Worm (Caenorhabditis elegans) whole organism, young adult: ENCODE measurements around the gene str-102.
A peak's percentile ranks its signal among the peaks of the same experiment; 100 is the strongest.

Experiments used
- B0261.1 ChIP-seq: sonication (generic microtip); optimal IDR thresholded peaks from 2 replicates; lab custom pipeline; 2016; ENCODE audit warnings: mild to moderate bottlenecking, missing genetic modification characterization, moderate library complexity, missing compliant biosample characterization
- B0336.3 ChIP-seq: fragments of 200-800 bp; sonication (Bioruptor generic); IDR thresholded peaks from 2 replicates; pipeline ENCODE4 v1.3.6; 2022; ENCODE audit warnings: missing genetic modification characterization, missing compliant biosample characterization
- C17E4.6 ChIP-seq: fragments of 200-800 bp; sonication (Bioruptor generic); IDR thresholded peaks from 2 replicates; pipeline ENCODE4 v1.3.6; 2022; ENCODE audit warnings: missing genetic modification reagents, missing genetic modification characterization, missing compliant biosample characterization
- D2030.7 ChIP-seq: fragments of 200-800 bp; sonication (Bioruptor generic); IDR thresholded peaks from 2 replicates; pipeline ENCODE4 v1.3.6; 2022; ENCODE audit warnings: missing genetic modification reagents, missing genetic modification characterization, missing compliant biosample characterization
- F10E7.11 ChIP-seq: sonication (generic microtip); optimal IDR thresholded peaks from 2 replicates; lab custom pipeline; 2017; ENCODE audit warnings: mild to moderate bottlenecking, missing genetic modification characterization, moderate library complexity, missing compliant biosample characterization
- F39B2.1 ChIP-seq: fragments of 200-800 bp; sonication (Bioruptor generic); IDR thresholded peaks from 2 replicates; pipeline ENCODE4 v1.3.6; 2022; ENCODE audit warnings: missing genetic modification reagents, missing genetic modification characterization, missing compliant biosample characterization
- F49E8.2 ChIP-seq: sonication (generic microtip); optimal IDR thresholded peaks from 3 replicates; lab custom pipeline; 2017; ENCODE audit warnings: missing genetic modification characterization, mild to moderate bottlenecking, missing compliant biosample characterization, antibody characterized with exemption, moderate library complexity; ENCODE audit not compliant: insufficient read depth
- Y53F4B.3 ChIP-seq: fragments of 200-800 bp; sonication (Bioruptor generic); IDR thresholded peaks from 2 replicates; pipeline ENCODE4 v1.3.6; 2022; ENCODE audit warnings: missing genetic modification reagents, missing genetic modification characterization, missing compliant biosample characterization
- Y53G8AR.9 ChIP-seq: fragments of 200-800 bp; sonication (Bioruptor generic); conservative IDR thresholded peaks from 2 replicates; pipeline ENCODE4 v1.3.6; 2022; ENCODE audit warnings: missing genetic modification reagents, missing genetic modification characterization, missing compliant biosample characterization
- Y79H2A.3 ChIP-seq: fragments of 200-800 bp; sonication (Bioruptor generic); conservative IDR thresholded peaks from 2 replicates; pipeline ENCODE4 v1.3.6; 2022; ENCODE audit warnings: missing genetic modification reagents, missing genetic modification characterization, missing compliant biosample characterization
- Y95B8A.8 ChIP-seq: fragments of 200-800 bp; sonication (Bioruptor generic); IDR thresholded peaks from 2 replicates; pipeline ENCODE4 v1.3.6; 2022; ENCODE audit warnings: missing genetic modification reagents, missing genetic modification characterization, missing compliant biosample characterization
- ama-1 ChIP-seq, 3 experiments: fragments of 150-350 bp in 1 of 3; sonication (generic microtip) in 2 of 3; optimal IDR thresholded peaks; 2 replicates each; lab custom pipeline; 2014 to 2018; ENCODE audit warnings: missing biosample characterization in 2 of 3, missing genetic modification characterization in 2 of 3, missing genetic modification reagents in 2 of 3
- aptf-2 ChIP-seq: fragments of 200-800 bp; sonication (Bioruptor generic); conservative IDR thresholded peaks from 2 replicates; pipeline ENCODE4 v1.3.6; 2022; ENCODE audit warnings: missing genetic modification reagents, missing genetic modification characterization, missing compliant biosample characterization
- athp-1 ChIP-seq: sonication (generic microtip); optimal IDR thresholded peaks from 2 replicates; lab custom pipeline; 2017; ENCODE audit warnings: mild to moderate bottlenecking, missing genetic modification characterization, missing compliant biosample characterization
- attf-6 ChIP-seq: fragments of 200-800 bp; sonication (Bioruptor generic); IDR thresholded peaks from 2 replicates; pipeline ENCODE4 v1.3.6; 2022; ENCODE audit warnings: missing genetic modification reagents, missing genetic modification characterization, missing compliant biosample characterization
- ccch-3 ChIP-seq: fragments of 200-800 bp; sonication (Bioruptor generic); optimal IDR thresholded peaks from 2 replicates; lab custom pipeline; 2018; ENCODE audit warnings: mild to moderate bottlenecking, missing genetic modification characterization, missing compliant biosample characterization
- cebp-2 ChIP-seq: fragments of 200-800 bp; sonication (Bioruptor generic); IDR thresholded peaks from 2 replicates; pipeline ENCODE4 v1.3.6; 2022; ENCODE audit warnings: missing genetic modification characterization, missing compliant biosample characterization
- dox-1 ChIP-seq: fragments of 200-800 bp; sonication (Bioruptor generic); IDR thresholded peaks from 2 replicates; pipeline ENCODE4 v1.3.6; 2022; ENCODE audit warnings: missing genetic modification reagents, missing genetic modification characterization, missing compliant biosample characterization
- dpff-1 ChIP-seq: sonication (generic microtip); optimal IDR thresholded peaks from 2 replicates; lab custom pipeline; 2017; ENCODE audit warnings: mild to moderate bottlenecking, missing genetic modification characterization, missing compliant biosample characterization
- dpl-1 ChIP-seq: fragments of 150-350 bp; optimal IDR thresholded peaks from 2 replicates; lab custom pipeline; 2014; ENCODE audit warnings: missing biosample characterization, missing genetic modification reagents, missing genetic modification characterization
- egl-18 ChIP-seq: fragments of 200-800 bp; sonication (Bioruptor generic); IDR thresholded peaks from 2 replicates; pipeline ENCODE4 v1.3.6; 2022; ENCODE audit warnings: missing genetic modification reagents, missing genetic modification characterization, missing compliant biosample characterization
- him-1 ChIP-seq: sonication (generic microtip); optimal IDR thresholded peaks from 2 replicates; lab custom pipeline; 2016; ENCODE audit warnings: missing genotype, missing genetic modification reagents, missing genetic modification characterization, missing compliant biosample characterization
- hlh-26 ChIP-seq: fragments of 200-800 bp; sonication (Bioruptor generic); conservative IDR thresholded peaks from 2 replicates; pipeline ENCODE4 v1.3.6; 2022; ENCODE audit warnings: missing genetic modification reagents, missing genetic modification characterization, missing compliant biosample characterization
- hsf-1 ChIP-seq: fragments of 200-800 bp; sonication (Bioruptor generic); IDR thresholded peaks from 2 replicates; pipeline ENCODE4 v1.3.6; 2022; ENCODE audit warnings: missing genetic modification reagents, missing genetic modification characterization, missing compliant biosample characterization
- lag-1 ChIP-seq: fragments of 200-800 bp; sonication (Bioruptor generic); IDR thresholded peaks from 2 replicates; pipeline ENCODE4 v1.3.6; 2022; ENCODE audit warnings: missing genetic modification reagents, missing genetic modification characterization, missing compliant biosample characterization
- lin-26 ChIP-seq: fragments of 200-800 bp; sonication (Bioruptor generic); IDR thresholded peaks from 2 replicates; pipeline ENCODE4 v1.3.6; 2022; ENCODE audit warnings: missing genetic modification reagents, missing genetic modification characterization, missing compliant biosample characterization
- lsl-1 ChIP-seq: fragments of 200-800 bp; sonication (Bioruptor generic); optimal IDR thresholded peaks from 2 replicates; lab custom pipeline; 2018; ENCODE audit warnings: mild to moderate bottlenecking, missing genetic modification characterization, moderate library complexity, missing compliant biosample characterization
- lsy-27 ChIP-seq: sonication (generic microtip); optimal IDR thresholded peaks from 2 replicates; lab custom pipeline; 2017; ENCODE audit warnings: missing genetic modification characterization, mild to moderate bottlenecking, missing compliant biosample characterization, antibody characterized with exemption, missing genotype, borderline replicate concordance; ENCODE audit not compliant: insufficient read depth
- madf-3 ChIP-seq: fragments of 200-800 bp; sonication (Bioruptor generic); IDR thresholded peaks from 2 replicates; pipeline ENCODE4 v1.3.6; 2022; ENCODE audit warnings: missing genetic modification reagents, missing genetic modification characterization, missing compliant biosample characterization
- madf-6 ChIP-seq: fragments of 200-800 bp; sonication (Bioruptor generic); IDR thresholded peaks from 2 replicates; pipeline ENCODE4 v1.3.6; 2022; ENCODE audit warnings: missing genetic modification reagents, missing genetic modification characterization, missing compliant biosample characterization
- madf-8 ChIP-seq: fragments of 200-800 bp; sonication (Bioruptor generic); conservative IDR thresholded peaks from 2 replicates; pipeline ENCODE4 v1.3.6; 2022; ENCODE audit warnings: missing genetic modification reagents, missing genetic modification characterization, missing compliant biosample characterization
- nfya-1 ChIP-seq: sonication (generic microtip); optimal IDR thresholded peaks from 2 replicates; lab custom pipeline; 2017; ENCODE audit warnings: antibody characterized with exemption, missing compliant biosample characterization, missing genetic modification characterization, borderline replicate concordance; ENCODE audit not compliant: insufficient read depth
- nhr-90 ChIP-seq: sonication (generic microtip); optimal IDR thresholded peaks from 2 replicates; lab custom pipeline; 2016; ENCODE audit warnings: missing genotype, mild to moderate bottlenecking, missing genetic modification characterization, missing compliant biosample characterization
- pbrm-1 ChIP-seq: fragments of 200-800 bp; sonication (Bioruptor generic); IDR thresholded peaks from 2 replicates; pipeline ENCODE4 v1.3.6; 2022; ENCODE audit warnings: missing genetic modification reagents, missing genetic modification characterization, missing compliant biosample characterization
- sdz-38 ChIP-seq: sonication (generic microtip); optimal IDR thresholded peaks from 2 replicates; lab custom pipeline; 2016; ENCODE audit warnings: missing genotype, missing genetic modification characterization, missing compliant biosample characterization
- snpc-1.1 ChIP-seq: sonication (generic microtip); optimal IDR thresholded peaks from 2 replicates; lab custom pipeline; 2017; ENCODE audit warnings: missing genetic modification characterization, mild to moderate bottlenecking, missing compliant biosample characterization, antibody characterized with exemption, moderate library complexity, missing genotype, missing genetic modification reagents; ENCODE audit not compliant: insufficient read depth
- snpc-1.3 ChIP-seq: sonication (generic microtip); optimal IDR thresholded peaks from 2 replicates; lab custom pipeline; 2017; ENCODE audit warnings: missing genetic modification characterization, mild to moderate bottlenecking, missing compliant biosample characterization, antibody characterized with exemption, moderate library complexity, missing genotype, missing genetic modification reagents; ENCODE audit not compliant: insufficient read depth
- snpc-3.4 ChIP-seq: sonication (generic microtip); optimal IDR thresholded peaks from 2 replicates; lab custom pipeline; 2017; ENCODE audit warnings: missing genetic modification characterization, mild to moderate bottlenecking, missing compliant biosample characterization, antibody characterized with exemption, moderate library complexity, missing genotype, missing genetic modification reagents
- snpc-4 ChIP-seq, 5 experiments: fragments of 150-350 bp in 1 of 5; sonication (generic microtip) in 4 of 5; optimal IDR thresholded peaks; 2 replicates each; lab custom pipeline; 2014 to 2018; ENCODE audit warnings: missing genetic modification characterization in 5 of 5, missing biosample characterization in 3 of 5, antibody characterized with exemption in 2 of 5, mild to moderate bottlenecking in 2 of 5, missing compliant biosample characterization in 2 of 5, missing genotype in 2 of 5, moderate library complexity in 2 of 5, missing genetic modification reagents in 1 of 5
- tbp1 ChIP-seq: fragments of 200-800 bp; sonication (Bioruptor generic); optimal IDR thresholded peaks from 2 replicates; lab custom pipeline; 2018; ENCODE audit warnings: mild to moderate bottlenecking, missing genetic modification characterization, missing compliant biosample characterization
- tlf-1 ChIP-seq: fragments of 200-800 bp; sonication (Bioruptor generic); optimal IDR thresholded peaks from 2 replicates; lab custom pipeline; 2018; ENCODE audit warnings: mild to moderate bottlenecking, missing genetic modification characterization, missing compliant biosample characterization
- xnd-1 ChIP-seq: sonication (generic microtip); optimal IDR thresholded peaks from 2 replicates; lab custom pipeline; 2016; ENCODE audit warnings: missing genotype, missing genetic modification reagents, missing genetic modification characterization, missing compliant biosample characterization
- ztf-26 ChIP-seq: sonication (generic microtip); optimal IDR thresholded peaks from 2 replicates; lab custom pipeline; 2017; ENCODE audit warnings: missing genetic modification characterization, missing compliant biosample characterization
- ztf-3 ChIP-seq: fragments of 200-800 bp; sonication (Bioruptor generic); optimal IDR thresholded peaks from 2 replicates; lab custom pipeline; 2018; ENCODE audit warnings: mild to moderate bottlenecking, missing genetic modification characterization, missing compliant biosample characterization

str-102 gene

DNA sequence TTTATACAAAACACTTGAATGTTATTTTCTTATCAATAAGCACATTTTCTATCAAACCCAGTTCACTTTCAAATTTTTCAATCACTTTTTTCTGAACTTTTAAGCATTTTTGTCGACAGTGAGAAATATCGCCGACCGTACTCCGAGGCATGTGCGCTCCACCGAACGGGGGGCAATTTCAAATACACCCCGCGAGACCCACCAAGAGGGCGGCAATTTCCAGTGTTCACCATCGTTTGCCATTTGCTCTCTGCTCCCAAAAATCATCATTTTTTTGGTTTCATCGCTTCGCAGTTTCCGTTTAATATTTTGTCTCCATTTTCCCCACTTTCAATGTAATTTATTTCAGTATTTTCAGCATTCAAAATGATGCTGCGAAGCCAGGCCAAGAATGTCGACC lies 10.5 kb downstream of the str-102 start, which contains the start of gene cyb-3 (continued):
- no peak for TF ChIP-seq snpc-1.3
- peak; percentile 7 for TF ChIP-seq athp-1 (tag; lab: Kevin White, UChicago)
- TF ChIP-seq D2030.7 = peak; percentile 91
- no peak for TF ChIP-seq lag-1 (GFP tag; lab: Robert Waterston, UW)
- TF ChIP-seq, all 124 proteins: peak for 30

ce11 chrV:15397139-15397538 lies 12.3 kb downstream of the str-102 start:
- TF ChIP-seq F49E8.2 (peak; percentile 38), lsy-27 (tag; lab: Kevin White, UChicago) (no peak), madf-8 (GFP tag; lab: Robert Waterston, UW) (peak; percentile 34; the same call in 1 of the 2 replicates), madf-6 (GFP tag; lab: Robert Waterston, UW) (peak; percentile 73), D2030.7 (0 out of 2 replicates have a peak, but pooled peaks have one; percentile 10), ztf-3 (no peak), Y53G8AR.9 (peak; percentile 75), snpc-4 (GFP tag; optimal IDR thresholded peaks at IDR 0.05; lab: Kevin White, UChicago) (peak; percentile 29), snpc-4 (tag; optimal IDR thresholded peaks at IDR 0.05; lab: Kevin White, UChicago) (no peak), egl-18 (GFP tag; lab: Robert Waterston, UW) (0 out of 2 replicates have a peak, but pooled peaks have one; percentile 40), aptf-2 (no peak), F10E7.11 (peak; percentile 17), snpc-1.1 (tag; lab: Kevin White, UChicago) (peak; percentile 34), snpc-3.4 (peak; percentile 13), B0261.1 (tag; lab: Kevin White, UChicago) (peak; percentile 12), hsf-1 (peak; percentile 83), tlf-1 (GFP tag; lab: Kevin White, UChicago) (peak; percentile 63), Y53F4B.3 (GFP tag; lab: Robert Waterston, UW) (no peak), Y95B8A.8 (GFP tag; lab: Robert Waterston, UW) (peak; percentile 56; the same call in 1 of the 2 replicates), him-1 (tag; lab: Kevin White, UChicago) (peak; percentile 37), dpff-1 (no peak), attf-6 (GFP tag; lab: Robert Waterston, UW) (peak; percentile 76), C17E4.6 (0 out of 2 replicates have a peak, but pooled peaks have one; percentile 12), lsl-1 (peak; percentile 37), xnd-1 (tag; lab: Kevin White, UChicago) (peak; percentile 51), hlh-26 (GFP tag; lab: Robert Waterston, UW) (no peak), B0336.3 (GFP tag; lab: Robert Waterston, UW) (peak; percentile 72; the same call in 1 of the 2 replicates), dox-1 (GFP tag; lab: Robert Waterston, UW) (no peak), nhr-90 (tag; lab: Kevin White, UChicago) (no peak), ama-1 (optimal IDR thresholded peaks at IDR 0.05; lab: Kevin White, UChicago) (no peak), ama-1 (GFP tag; optimal IDR thresholded peaks at IDR 0.05; lab: Kevin White, UChicago) (peak in 1 of 2 experiments; percentile 28), nfya-1 (tag; lab: Kevin White, UChicago) (no peak), snpc-1.3 (no peak), ztf-26 (no peak), tbp1 (GFP tag; lab: Kevin White, UChicago) (peak; percentile 48), madf-3 (GFP tag; lab: Robert Waterston, UW) (0 out of 2 replicates have a peak, but pooled peaks have one; percentile 16), cebp-2 (no peak), ccch-3 (no peak), dpl-1 (no peak), Y79H2A.3 (GFP tag; lab: Robert Waterston, UW) (peak; percentile 21; the same call in 1 of the 2 replicates), F39B2.1 (GFP tag; lab: Robert Waterston, UW) (no peak), lin-26 (GFP tag; lab: Robert Waterston, UW) (peak; percentile 50; the same call in 1 of the 2 replicates), pbrm-1 (peak; percentile 25; the same call in 1 of the 2 replicates), sdz-38 (tag; lab: Kevin White, UChicago) (no peak)
